Worm (Caenorhabditis elegans) whole organism, young adult: ENCODE measurements around the gene cysl-2.

Experiments used
- B0261.1 ChIP-seq: sonication (generic microtip); optimal IDR thresholded peaks from 2 replicates; lab custom pipeline; 2016; ENCODE audit warnings: mild to moderate bottlenecking, missing genetic modification characterization, moderate library complexity, missing compliant biosample characterization
- D2030.7 ChIP-seq: fragments of 200-800 bp; sonication (Bioruptor generic); IDR thresholded peaks from 2 replicates; pipeline ENCODE4 v1.3.6; 2022; ENCODE audit warnings: missing genetic modification reagents, missing genetic modification characterization, missing compliant biosample characterization
- F23B12.7 ChIP-seq: sonication (generic microtip); optimal IDR thresholded peaks from 2 replicates; lab custom pipeline; 2017; ENCODE audit warnings: missing genetic modification characterization, mild to moderate bottlenecking, missing compliant biosample characterization, antibody characterized with exemption, moderate library complexity; ENCODE audit not compliant: insufficient read depth
- F57A8.1 ChIP-seq: fragments of 200-800 bp; sonication (Bioruptor generic); optimal IDR thresholded peaks from 2 replicates; lab custom pipeline; 2018; ENCODE audit warnings: mild to moderate bottlenecking, missing genetic modification characterization, moderate library complexity, missing compliant biosample characterization
- K11D2.4 ChIP-seq: fragments of 200-800 bp; sonication (Bioruptor generic); IDR thresholded peaks from 2 replicates; pipeline ENCODE4 v1.3.6; 2022; ENCODE audit warnings: missing genetic modification reagents, missing genetic modification characterization, missing compliant biosample characterization
- K12H6.12 ChIP-seq: fragments of 200-800 bp; sonication (Bioruptor generic); optimal IDR thresholded peaks from 2 replicates; lab custom pipeline; 2018; ENCODE audit warnings: mild to moderate bottlenecking, missing genetic modification characterization, missing compliant biosample characterization
- Y53F4B.3 ChIP-seq: fragments of 200-800 bp; sonication (Bioruptor generic); IDR thresholded peaks from 2 replicates; pipeline ENCODE4 v1.3.6; 2022; ENCODE audit warnings: missing genetic modification reagents, missing genetic modification characterization, missing compliant biosample characterization
- Y79H2A.3 ChIP-seq: fragments of 200-800 bp; sonication (Bioruptor generic); conservative IDR thresholded peaks from 2 replicates; pipeline ENCODE4 v1.3.6; 2022; ENCODE audit warnings: missing genetic modification reagents, missing genetic modification characterization, missing compliant biosample characterization
- Y95B8A.8 ChIP-seq: fragments of 200-800 bp; sonication (Bioruptor generic); IDR thresholded peaks from 2 replicates; pipeline ENCODE4 v1.3.6; 2022; ENCODE audit warnings: missing genetic modification reagents, missing genetic modification characterization, missing compliant biosample characterization
- aptf-3 ChIP-seq: fragments of 200-800 bp; sonication (Bioruptor generic); IDR thresholded peaks from 2 replicates; pipeline ENCODE4 v1.3.6; 2022; ENCODE audit warnings: missing genetic modification characterization, missing compliant biosample characterization
- attf-3 ChIP-seq: fragments of 200-800 bp; sonication (Bioruptor generic); conservative IDR thresholded peaks from 2 replicates; pipeline ENCODE4 v1.3.6; 2022; ENCODE audit warnings: missing genetic modification reagents, missing genetic modification characterization, missing compliant biosample characterization
- ceh-79 ChIP-seq: sonication (generic microtip); optimal IDR thresholded peaks from 2 replicates; lab custom pipeline; 2017; ENCODE audit warnings: mild to moderate bottlenecking, missing genetic modification characterization, missing compliant biosample characterization
- chd-7 ChIP-seq: sonication (generic microtip); optimal IDR thresholded peaks from 2 replicates; lab custom pipeline; 2016; ENCODE audit warnings: mild to moderate bottlenecking, missing genetic modification characterization, moderate library complexity, missing compliant biosample characterization
- dox-1 ChIP-seq: fragments of 200-800 bp; sonication (Bioruptor generic); IDR thresholded peaks from 2 replicates; pipeline ENCODE4 v1.3.6; 2022; ENCODE audit warnings: missing genetic modification reagents, missing genetic modification characterization, missing compliant biosample characterization
- dpff-1 ChIP-seq: sonication (generic microtip); optimal IDR thresholded peaks from 2 replicates; lab custom pipeline; 2017; ENCODE audit warnings: mild to moderate bottlenecking, missing genetic modification characterization, missing compliant biosample characterization
- dpl-1 ChIP-seq: fragments of 150-350 bp; optimal IDR thresholded peaks from 2 replicates; lab custom pipeline; 2014; ENCODE audit warnings: missing biosample characterization, missing genetic modification reagents, missing genetic modification characterization
- ets-4 ChIP-seq: fragments of 200-800 bp; sonication (Bioruptor generic); optimal IDR thresholded peaks from 2 replicates; lab custom pipeline; 2018; ENCODE audit warnings: mild to moderate bottlenecking, missing genetic modification characterization, missing compliant biosample characterization
- hmg-1.2 ChIP-seq: fragments of 200-800 bp; sonication (Bioruptor generic); IDR thresholded peaks from 2 replicates; pipeline ENCODE4 v1.3.6; 2022; ENCODE audit warnings: missing genetic modification reagents, missing genetic modification characterization, missing compliant biosample characterization
- hmg-20 ChIP-seq: fragments of 200-800 bp; sonication (Bioruptor generic); IDR thresholded peaks from 2 replicates; pipeline ENCODE4 v1.3.6; 2022; ENCODE audit warnings: missing genetic modification reagents, missing genetic modification characterization, missing compliant biosample characterization
- lsl-1 ChIP-seq: fragments of 200-800 bp; sonication (Bioruptor generic); optimal IDR thresholded peaks from 2 replicates; lab custom pipeline; 2018; ENCODE audit warnings: mild to moderate bottlenecking, missing genetic modification characterization, moderate library complexity, missing compliant biosample characterization
- lsy-27 ChIP-seq: sonication (generic microtip); optimal IDR thresholded peaks from 2 replicates; lab custom pipeline; 2017; ENCODE audit warnings: missing genetic modification characterization, mild to moderate bottlenecking, missing compliant biosample characterization, antibody characterized with exemption, missing genotype, borderline replicate concordance; ENCODE audit not compliant: insufficient read depth
- madf-3 ChIP-seq: fragments of 200-800 bp; sonication (Bioruptor generic); IDR thresholded peaks from 2 replicates; pipeline ENCODE4 v1.3.6; 2022; ENCODE audit warnings: missing genetic modification reagents, missing genetic modification characterization, missing compliant biosample characterization
- mel-28 ChIP-seq: sonication (generic microtip); optimal IDR thresholded peaks from 2 replicates; lab custom pipeline; 2016; ENCODE audit warnings: borderline replicate concordance, mild to moderate bottlenecking, missing genetic modification characterization, missing compliant biosample characterization
- nhr-80 ChIP-seq: sonication (generic microtip); optimal IDR thresholded peaks from 2 replicates; lab custom pipeline; 2016; ENCODE audit warnings: missing genetic modification characterization, missing compliant biosample characterization
- pbrm-1 ChIP-seq: fragments of 200-800 bp; sonication (Bioruptor generic); IDR thresholded peaks from 2 replicates; pipeline ENCODE4 v1.3.6; 2022; ENCODE audit warnings: missing genetic modification reagents, missing genetic modification characterization, missing compliant biosample characterization
- pha-4 ChIP-seq: fragments of 150-350 bp; sonication (generic microtip); optimal IDR thresholded peaks from 2 replicates; lab custom pipeline; 2014; ENCODE audit warnings: missing biosample characterization, missing genetic modification reagents, missing genetic modification characterization
- sea-2 ChIP-seq: fragments of 200-800 bp; sonication (Bioruptor generic); IDR thresholded peaks from 2 replicates; pipeline ENCODE4 v1.3.6; 2022; ENCODE audit warnings: missing genetic modification characterization, missing compliant biosample characterization
- snpc-1.1 ChIP-seq: sonication (generic microtip); optimal IDR thresholded peaks from 2 replicates; lab custom pipeline; 2017; ENCODE audit warnings: missing genetic modification characterization, mild to moderate bottlenecking, missing compliant biosample characterization, antibody characterized with exemption, moderate library complexity, missing genotype, missing genetic modification reagents; ENCODE audit not compliant: insufficient read depth
- somi-1 ChIP-seq: fragments of 200-800 bp; sonication (Bioruptor generic); optimal IDR thresholded peaks from 2 replicates; lab custom pipeline; 2018; ENCODE audit warnings: mild to moderate bottlenecking, missing genetic modification characterization, missing compliant biosample characterization
- tlf-1 ChIP-seq: fragments of 200-800 bp; sonication (Bioruptor generic); optimal IDR thresholded peaks from 2 replicates; lab custom pipeline; 2018; ENCODE audit warnings: mild to moderate bottlenecking, missing genetic modification characterization, missing compliant biosample characterization
- ztf-3 ChIP-seq: fragments of 200-800 bp; sonication (Bioruptor generic); optimal IDR thresholded peaks from 2 replicates; lab custom pipeline; 2018; ENCODE audit warnings: mild to moderate bottlenecking, missing genetic modification characterization, missing compliant biosample characterization
- ztf-6 ChIP-seq: fragments of 200-800 bp; sonication (Bioruptor generic); IDR thresholded peaks from 2 replicates; pipeline ENCODE4 v1.3.6; 2022; ENCODE audit warnings: missing genetic modification reagents, missing genetic modification characterization, missing compliant biosample characterization

Gene cysl-2

ce11 chrII:14510162-14510561 lies 15.9 kb upstream of the cysl-2 start:
- peak; percentile 5 for TF ChIP-seq nhr-80 (tag; lab: Kevin White, UChicago)
- TF ChIP-seq ztf-6 (GFP tag; lab: Robert Waterston, UW) = no peak
- no peak for TF ChIP-seq K11D2.4 (GFP tag; lab: Robert Waterston, UW)

- no peak for TF ChIP-seq Y95B8A.8
- TF ChIP-seq aptf-3 (GFP tag; lab: Robert Waterston, UW) = no peak
- no peak for TF ChIP-seq dox-1 (GFP tag; lab: Robert Waterston, UW)
- TF ChIP-seq madf-3 (GFP tag; lab: Robert Waterston, UW) = no peak
- TF ChIP-seq ceh-79 (tag; lab: Kevin White, UChicago) = no peak
- TF ChIP-seq snpc-1.1 = no peak
- no peak for TF ChIP-seq lsl-1 (GFP tag; lab: Kevin White, UChicago)
- no peak for TF ChIP-seq pbrm-1
- no peak for TF ChIP-seq B0261.1 (tag; lab: Kevin White, UChicago)
- TF ChIP-seq tlf-1 = no peak
- TF ChIP-seq K12H6.12 (tag; lab: Kevin White, UChicago) = no peak
- no peak for TF ChIP-seq dpff-1 (tag; lab: Kevin White, UChicago)
- no peak for TF ChIP-seq ztf-3 (GFP tag; lab: Kevin White, UChicago)
- TF ChIP-seq hmg-20 (GFP tag; lab: Robert Waterston, UW) = no peak
- no peak for TF ChIP-seq Y53F4B.3
- TF ChIP-seq pha-4 (tag; lab: Kevin White, UChicago) = no peak
- TF ChIP-seq somi-1 (GFP tag; lab: Kevin White, UChicago) = no peak
- TF ChIP-seq chd-7 (tag; lab: Kevin White, UChicago) = no peak
Measured at ce11 chrII:14507563-14507962, 13.3 kb upstream of the cysl-2 start, which contains the start of the genes K10H10.7 and K10H10.10. K10H10.7 (minus strand) TSS chrII:14507663. K10H10.10 (plus strand) TSS chrII:14507766.

- no peak for TF ChIP-seq pbrm-1
- TF ChIP-seq mel-28 = no peak
- no peak for TF ChIP-seq F57A8.1
- TF ChIP-seq ztf-3 (GFP tag; lab: Kevin White, UChicago) = no peak
- TF ChIP-seq ets-4 (GFP tag; lab: Kevin White, UChicago) = no peak
- TF ChIP-seq chd-7 (tag; lab: Kevin White, UChicago) = no peak
- no peak for TF ChIP-seq Y79H2A.3
- no peak for TF ChIP-seq pha-4 (tag; lab: Kevin White, UChicago)
- TF ChIP-seq sea-2 (GFP tag; lab: Robert Waterston, UW) = no peak
- no peak for TF ChIP-seq F23B12.7 (tag; lab: Kevin White, UChicago)
- TF ChIP-seq ceh-79 (tag; lab: Kevin White, UChicago) = no peak
- no peak for TF ChIP-seq attf-3 (GFP tag; lab: Robert Waterston, UW)
- no peak for TF ChIP-seq K11D2.4 (GFP tag; lab: Robert Waterston, UW)
- no peak for TF ChIP-seq lsy-27 (tag; lab: Kevin White, UChicago)
- TF ChIP-seq ztf-6 (GFP tag; lab: Robert Waterston, UW) = no peak
- no peak for TF ChIP-seq D2030.7 (GFP tag; lab: Robert Waterston, UW)
- TF ChIP-seq dpl-1 (GFP tag; lab: Kevin White, UChicago) = no peak
Measured at ce11 chrII:14506245-14506644, 12.0 kb upstream of the cysl-2 start, which contains the start of gene K10H10.12. K10H10.12 (minus strand) TSS chrII:14506345.

- TF ChIP-seq hmg-1.2 (GFP tag; lab: Robert Waterston, UW) (peak; percentile 42; the same call in 1 of the 2 replicates), B0261.1 (tag; lab: Kevin White, UChicago) (no peak)
Measured at ce11 chrII:14502997-14503396, 8.7 kb upstream of the cysl-2 start, which contains the start of gene K10H10.6. K10H10.6 (plus strand) TSS chrII:14503297.
